Worm (Caenorhabditis elegans) whole organism, late embryonic: ENCODE data around the gene calu-1.

Experiments used
- C08G9.2 ChIP-seq: sonication (generic microtip); optimal IDR thresholded peaks from 2 replicates; lab custom pipeline; 2016; ENCODE audit warnings: mild to moderate bottlenecking, missing genetic modification characterization, moderate library complexity, missing compliant biosample characterization
- C38D4.7 ChIP-seq: fragments of 200-800 bp; sonication (Bioruptor generic); optimal IDR thresholded peaks from 2 replicates; lab custom pipeline; 2018; ENCODE audit warnings: mild to moderate bottlenecking, missing genetic modification characterization, moderate library complexity, missing compliant biosample characterization
- T23F11.4 ChIP-seq: fragments of 200-800 bp; sonication (Bioruptor generic); optimal IDR thresholded peaks from 2 replicates; lab custom pipeline; 2018; ENCODE audit warnings: mild to moderate bottlenecking, missing genetic modification characterization, missing compliant biosample characterization
- Y22D7AL.16 ChIP-seq: sonication (generic microtip); optimal IDR thresholded peaks from 2 replicates; lab custom pipeline; 2016; ENCODE audit warnings: missing genetic modification characterization, missing compliant biosample characterization
- ahr-1 ChIP-seq: sonication (generic microtip); optimal IDR thresholded peaks from 2 replicates; lab custom pipeline; 2016; ENCODE audit warnings: missing genetic modification characterization, missing compliant biosample characterization
- ama-1 ChIP-seq: fragments of 150-350 bp; optimal IDR thresholded peaks from 2 replicates; lab custom pipeline; 2014
- ceh-14 ChIP-seq: sonication (generic microtip); optimal IDR thresholded peaks from 2 replicates; lab custom pipeline; 2016; ENCODE audit warnings: missing genotype, missing genetic modification characterization, missing compliant biosample characterization
- ceh-19 ChIP-seq: fragments of 200-800 bp; sonication (Bioruptor generic); optimal IDR thresholded peaks from 2 replicates; lab custom pipeline; 2018; ENCODE audit warnings: mild to moderate bottlenecking, missing genetic modification characterization, missing compliant biosample characterization
- ceh-30 ChIP-seq: fragments of 150-350 bp; optimal IDR thresholded peaks from 2 replicates; lab custom pipeline; 2014; ENCODE audit warnings: missing biosample characterization, missing genetic modification characterization
- ceh-31 ChIP-seq: sonication (generic microtip); optimal IDR thresholded peaks from 2 replicates; lab custom pipeline; 2016; ENCODE audit warnings: missing genetic modification characterization, missing compliant biosample characterization
- ceh-34 ChIP-seq: sonication (generic microtip); optimal IDR thresholded peaks from 2 replicates; lab custom pipeline; 2016; ENCODE audit warnings: mild to moderate bottlenecking, missing genetic modification characterization, missing compliant biosample characterization
- ceh-48 ChIP-seq: sonication (generic microtip); optimal IDR thresholded peaks from 2 replicates; lab custom pipeline; 2016; ENCODE audit warnings: missing genetic modification characterization, inconsistent platforms, missing compliant biosample characterization
- ceh-6 ChIP-seq: fragments of 200-800 bp; sonication (Bioruptor generic); optimal IDR thresholded peaks from 2 replicates; lab custom pipeline; 2018; ENCODE audit warnings: mild to moderate bottlenecking, missing genetic modification characterization, missing compliant biosample characterization
- ceh-9 ChIP-seq: sonication (generic microtip); optimal IDR thresholded peaks from 2 replicates; lab custom pipeline; 2016; ENCODE audit warnings: mild to moderate bottlenecking, missing genetic modification characterization, inconsistent platforms, missing compliant biosample characterization
- che-1 ChIP-seq: sonication (generic microtip); optimal IDR thresholded peaks from 2 replicates; lab custom pipeline; 2016; ENCODE audit warnings: mild to moderate bottlenecking, missing genetic modification characterization, missing compliant biosample characterization
- dmd-4 ChIP-seq: sonication (generic microtip); optimal IDR thresholded peaks from 2 replicates; lab custom pipeline; 2016; ENCODE audit warnings: borderline replicate concordance, missing genetic modification characterization, missing compliant biosample characterization
- elt-2 ChIP-seq: sonication (generic microtip); optimal IDR thresholded peaks from 2 replicates; lab custom pipeline; 2016; ENCODE audit warnings: missing genetic modification reagents, missing genetic modification characterization, missing compliant biosample characterization
- elt-4 ChIP-seq: sonication (generic microtip); optimal IDR thresholded peaks from 2 replicates; lab custom pipeline; 2016; ENCODE audit warnings: missing genetic modification characterization, missing compliant biosample characterization
- ets-4 ChIP-seq: sonication (generic microtip); optimal IDR thresholded peaks from 2 replicates; lab custom pipeline; 2016; ENCODE audit warnings: missing genetic modification characterization, missing compliant biosample characterization
- eyg-1 ChIP-seq: sonication (generic microtip); optimal IDR thresholded peaks from 2 replicates; lab custom pipeline; 2016; ENCODE audit warnings: missing genotype, missing genetic modification characterization, missing compliant biosample characterization
- fax-1 ChIP-seq: sonication (generic microtip); optimal IDR thresholded peaks from 2 replicates; lab custom pipeline; 2016; ENCODE audit warnings: missing genotype, missing genetic modification characterization, missing compliant biosample characterization
- fkh-10 ChIP-seq: fragments of 150-350 bp; optimal IDR thresholded peaks from 2 replicates; lab custom pipeline; 2014; ENCODE audit warnings: missing biosample characterization, missing genetic modification reagents, missing genetic modification characterization
- gmeb-2 ChIP-seq: sonication (generic microtip); optimal IDR thresholded peaks from 2 replicates; lab custom pipeline; 2016; ENCODE audit warnings: missing genetic modification characterization, inconsistent platforms, missing compliant biosample characterization
- hlh-13 ChIP-seq: fragments of 200-800 bp; sonication (Bioruptor generic); optimal IDR thresholded peaks from 2 replicates; lab custom pipeline; 2018; ENCODE audit warnings: mild to moderate bottlenecking, missing genetic modification characterization, missing compliant biosample characterization
- hlh-15 ChIP-seq: sonication (generic microtip); optimal IDR thresholded peaks from 2 replicates; lab custom pipeline; 2016; ENCODE audit warnings: missing genetic modification characterization, missing compliant biosample characterization
- hlh-30 ChIP-seq: sonication (generic microtip); optimal IDR thresholded peaks from 2 replicates; lab custom pipeline; 2017; ENCODE audit warnings: antibody characterized with exemption, missing genetic modification characterization, missing compliant biosample characterization; ENCODE audit not compliant: insufficient read depth
- hlh-6 ChIP-seq: sonication (generic microtip); optimal IDR thresholded peaks from 2 replicates; lab custom pipeline; 2016; ENCODE audit warnings: missing genotype, missing genetic modification characterization, missing compliant biosample characterization
- hlh-8 ChIP-seq: sonication (generic microtip); optimal IDR thresholded peaks from 2 replicates; lab custom pipeline; 2016; ENCODE audit warnings: missing genotype, missing genetic modification characterization, missing compliant biosample characterization
- lim-6 ChIP-seq: sonication (generic microtip); optimal IDR thresholded peaks from 2 replicates; lab custom pipeline; 2016; ENCODE audit warnings: missing genetic modification characterization, missing compliant biosample characterization
- madf-2 ChIP-seq: sonication (generic microtip); optimal IDR thresholded peaks from 2 replicates; lab custom pipeline; 2017; ENCODE audit warnings: missing genetic modification characterization, missing compliant biosample characterization
- nhr-11 ChIP-seq: fragments of 150-350 bp; optimal IDR thresholded peaks from 2 replicates; lab custom pipeline; 2014; ENCODE audit warnings: missing biosample characterization, missing genetic modification characterization
- npax-4 ChIP-seq: sonication (generic microtip); optimal IDR thresholded peaks from 2 replicates; lab custom pipeline; 2016; ENCODE audit warnings: missing genetic modification characterization, missing compliant biosample characterization
- pag-3 ChIP-seq: sonication (generic microtip); optimal IDR thresholded peaks from 2 replicates; lab custom pipeline; 2016; ENCODE audit warnings: missing compliant biosample characterization, missing genetic modification characterization, borderline replicate concordance
- pat-9 ChIP-seq: fragments of 200-800 bp; sonication (Bioruptor generic); optimal IDR thresholded peaks from 2 replicates; lab custom pipeline; 2018; ENCODE audit warnings: mild to moderate bottlenecking, missing genetic modification characterization, moderate library complexity, missing compliant biosample characterization
- pax-1 ChIP-seq: fragments of 150-350 bp; optimal IDR thresholded peaks from 2 replicates; lab custom pipeline; 2014; ENCODE audit warnings: missing biosample characterization, missing genetic modification characterization
- pha-4 ChIP-seq: fragments of 150-350 bp; optimal IDR thresholded peaks from 2 replicates; lab custom pipeline; 2018; ENCODE audit warnings: missing biosample characterization, missing genetic modification reagents, missing genetic modification characterization
- pqm-1 ChIP-seq: sonication (generic microtip); optimal IDR thresholded peaks from 2 replicates; lab custom pipeline; 2016; ENCODE audit warnings: missing genetic modification characterization, missing compliant biosample characterization
- sox-2 ChIP-seq: fragments of 200-800 bp; sonication (Bioruptor generic); IDR thresholded peaks from 2 replicates; pipeline ENCODE4 v1.3.6; 2022; ENCODE audit warnings: missing genetic modification reagents, missing genetic modification characterization, missing compliant biosample characterization
- sox-4 ChIP-seq: sonication (generic microtip); optimal IDR thresholded peaks from 2 replicates; lab custom pipeline; 2017; ENCODE audit warnings: mild to moderate bottlenecking, missing genetic modification characterization, inconsistent platforms, missing compliant biosample characterization
- tbx-2 ChIP-seq: sonication (generic microtip); optimal IDR thresholded peaks from 2 replicates; lab custom pipeline; 2016; ENCODE audit warnings: missing genetic modification characterization, missing compliant biosample characterization
- tbx-7 ChIP-seq: sonication (generic microtip); optimal IDR thresholded peaks from 2 replicates; lab custom pipeline; 2016; ENCODE audit warnings: missing genotype, missing genetic modification characterization, missing compliant biosample characterization
- ttx-3 ChIP-seq: sonication (generic microtip); optimal IDR thresholded peaks from 2 replicates; lab custom pipeline; 2016; ENCODE audit warnings: missing genetic modification reagents, missing genetic modification characterization, missing compliant biosample characterization
- unc-42 ChIP-seq: sonication (generic microtip); optimal IDR thresholded peaks from 2 replicates; lab custom pipeline; 2016; ENCODE audit warnings: missing genotype, missing genetic modification characterization, missing compliant biosample characterization
- unc-55 ChIP-seq: sonication (generic microtip); optimal IDR thresholded peaks from 2 replicates; lab custom pipeline; 2017; ENCODE audit warnings: missing biosample characterization, missing genetic modification reagents, missing genetic modification characterization
- unc-86 ChIP-seq: sonication (generic microtip); optimal IDR thresholded peaks from 2 replicates; lab custom pipeline; 2016; ENCODE audit warnings: missing genetic modification characterization, missing compliant biosample characterization
- zip-5 ChIP-seq: sonication (generic microtip); optimal IDR thresholded peaks from 2 replicates; lab custom pipeline; 2016; ENCODE audit warnings: missing genetic modification characterization, missing compliant biosample characterization
- ztf-16 ChIP-seq: sonication (generic microtip); optimal IDR thresholded peaks from 2 replicates; lab custom pipeline; 2017; ENCODE audit warnings: missing genetic modification characterization, missing compliant biosample characterization

Gene calu-1

DNA sequence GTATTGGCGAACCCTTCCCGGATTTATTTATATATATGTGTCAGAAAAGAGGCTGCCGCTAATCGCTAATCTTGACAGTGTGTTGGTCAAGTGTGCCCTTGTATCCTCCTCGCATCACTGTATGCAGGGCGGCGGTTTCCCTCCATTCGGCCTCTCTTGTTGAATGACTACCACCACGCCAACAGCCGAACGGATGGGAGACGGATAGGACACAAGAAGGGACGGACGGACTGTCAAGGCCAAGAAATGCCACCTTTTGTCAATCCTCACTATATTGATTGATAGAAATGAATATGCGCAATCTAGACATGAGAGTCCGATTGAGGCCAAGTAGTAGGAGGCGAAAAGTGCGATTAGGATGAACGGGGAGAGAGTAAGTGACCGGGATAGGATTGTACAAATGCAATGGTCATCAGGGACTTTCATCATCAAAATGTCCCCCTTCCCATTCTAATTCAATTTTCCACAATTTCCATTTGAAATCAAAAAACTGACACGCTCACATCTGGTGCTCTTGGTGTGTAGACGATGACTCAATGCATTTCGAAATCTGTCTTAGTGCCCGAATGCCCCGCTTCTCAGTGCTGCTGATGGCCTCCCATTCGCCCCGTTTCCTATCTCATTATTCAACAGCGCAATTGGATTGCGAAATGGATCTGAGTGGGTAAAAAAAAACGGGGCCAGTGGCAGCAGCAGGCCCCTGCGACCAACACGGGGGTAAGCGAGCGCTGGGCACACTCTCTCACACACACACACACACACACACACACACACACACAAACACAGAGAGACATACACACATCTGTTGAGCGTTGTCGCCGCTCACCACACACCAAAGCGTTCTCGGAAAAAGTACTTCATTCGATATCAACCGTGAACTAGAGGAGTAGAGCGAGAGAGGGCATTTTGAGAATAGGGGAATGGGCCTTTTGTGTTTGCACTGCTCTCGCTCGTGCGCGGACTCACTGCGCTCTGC lies 8.7 kb downstream of the calu-1 start (continued):
- peak; percentile 8 for TF ChIP-seq zip-5 (tag; lab: Kevin White, UChicago)
- no peak for TF ChIP-seq lim-6 (tag; lab: Kevin White, UChicago)
- no peak for TF ChIP-seq pat-9 (tag; lab: Kevin White, UChicago)
- no peak for TF ChIP-seq Y22D7AL.16 (tag; lab: Kevin White, UChicago)
- no peak for TF ChIP-seq C08G9.2 (tag; lab: Kevin White, UChicago)
- no peak for TF ChIP-seq fax-1 (tag; lab: Kevin White, UChicago)
- peak; percentile 18 for TF ChIP-seq ceh-31
- no peak for TF ChIP-seq che-1 (tag; lab: Kevin White, UChicago)
- TF ChIP-seq hlh-15 (tag; lab: Kevin White, UChicago): no peak
- no peak for TF ChIP-seq ceh-9 (tag; lab: Kevin White, UChicago)
- TF ChIP-seq fkh-10: no peak
- no peak for TF ChIP-seq ceh-48
- no peak for TF ChIP-seq sox-4 (tag; lab: Kevin White, UChicago)
- TF ChIP-seq tbx-2 (tag; lab: Kevin White, UChicago): peak; percentile 59
- no peak for TF ChIP-seq eyg-1 (tag; lab: Kevin White, UChicago)
- TF ChIP-seq pag-3 (tag; lab: Kevin White, UChicago): no peak
- no peak for TF ChIP-seq ama-1 (lab: Kevin White, UChicago)
- TF ChIP-seq pha-4: no peak
- no peak for TF ChIP-seq gmeb-2
- no peak for TF ChIP-seq npax-4 (tag; lab: Kevin White, UChicago)
- no peak for TF ChIP-seq hlh-13 (GFP tag; lab: Kevin White, UChicago)
- TF ChIP-seq pqm-1 (tag; lab: Kevin White, UChicago): no peak
- no peak for TF ChIP-seq ceh-30 (tag; lab: Kevin White, UChicago)
- TF ChIP-seq ttx-3: no peak
- peak; percentile 23 for TF ChIP-seq ceh-14
- no peak for TF ChIP-seq madf-2
- TF ChIP-seq unc-42 (tag; lab: Kevin White, UChicago): peak; percentile 80

DNA sequence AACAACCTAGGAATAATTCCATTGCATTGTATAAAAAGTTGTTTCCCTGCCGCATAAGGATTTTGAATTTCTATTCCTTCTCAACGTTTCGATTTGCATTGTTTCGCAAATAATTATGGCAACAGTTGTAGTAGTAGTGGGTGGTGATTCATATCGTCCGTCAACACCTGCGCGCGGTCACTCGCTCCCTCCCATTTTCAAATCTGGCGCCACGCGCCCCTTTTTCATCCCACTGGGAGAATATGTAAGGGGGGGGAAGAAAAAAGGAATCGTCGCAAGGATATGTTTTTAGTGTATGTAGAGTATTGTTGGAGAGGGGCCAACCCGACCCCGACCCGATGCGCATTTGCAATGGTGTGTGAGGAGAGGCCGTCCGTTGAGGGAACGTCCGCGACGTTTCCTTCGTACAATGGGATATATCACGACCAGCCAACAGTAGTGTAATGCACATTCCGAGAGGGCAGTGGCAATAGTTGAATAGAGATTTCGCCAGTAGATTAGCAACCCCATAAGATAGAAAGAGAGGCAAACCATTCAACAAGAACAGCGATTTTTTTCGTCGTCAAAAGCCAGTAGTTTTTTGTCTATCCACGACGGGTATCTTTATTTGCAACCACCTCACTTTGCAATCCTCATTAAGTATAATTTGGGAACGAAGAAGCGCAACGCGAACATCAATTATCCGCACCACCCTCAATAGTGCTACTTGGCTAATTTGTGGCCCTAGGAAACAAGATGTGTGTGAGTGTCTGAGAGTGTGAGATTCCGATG lies 9.6 kb downstream of the calu-1 start:
- no peak for TF ChIP-seq pqm-1 (tag; lab: Kevin White, UChicago)
- TF ChIP-seq ceh-6 (GFP tag; lab: Kevin White, UChicago): no peak
- no peak for TF ChIP-seq unc-42 (tag; lab: Kevin White, UChicago)
- TF ChIP-seq tbx-2 (tag; lab: Kevin White, UChicago): peak; percentile 27
- TF ChIP-seq elt-4: no peak
- no peak for TF ChIP-seq ceh-14
- TF ChIP-seq fkh-10: no peak
- TF ChIP-seq tbx-7 (tag; lab: Kevin White, UChicago): no peak
- TF ChIP-seq T23F11.4 (GFP tag; lab: Kevin White, UChicago): no peak
- no peak for TF ChIP-seq elt-2 (tag; lab: Kevin White, UChicago)
- TF ChIP-seq ahr-1 (tag; lab: Kevin White, UChicago): no peak
- peak; percentile 11; the same call in 1 of the 2 replicates for TF ChIP-seq sox-2 (GFP tag; lab: Robert Waterston, UW)
- TF ChIP-seq eyg-1 (tag; lab: Kevin White, UChicago): no peak
- TF ChIP-seq hlh-15 (tag; lab: Kevin White, UChicago): no peak
- TF ChIP-seq che-1 (tag; lab: Kevin White, UChicago): no peak
- TF ChIP-seq unc-86: no peak
- TF ChIP-seq C38D4.7: no peak
- TF ChIP-seq ceh-19 (GFP tag; lab: Kevin White, UChicago): peak; percentile 47
- TF ChIP-seq hlh-8 (tag; lab: Kevin White, UChicago): no peak
- TF ChIP-seq sox-4 (tag; lab: Kevin White, UChicago): peak; percentile 22
- TF ChIP-seq ttx-3: no peak
- no peak for TF ChIP-seq ceh-34 (tag; lab: Kevin White, UChicago)
- no peak for TF ChIP-seq hlh-6 (tag; lab: Kevin White, UChicago)
- no peak for TF ChIP-seq hlh-30
- TF ChIP-seq ztf-16 (tag; lab: Kevin White, UChicago): no peak
- no peak for TF ChIP-seq pax-1
- TF ChIP-seq hlh-13 (GFP tag; lab: Kevin White, UChicago): peak; percentile 28
- TF ChIP-seq dmd-4 (tag; lab: Kevin White, UChicago): no peak
- TF ChIP-seq ets-4 (tag; lab: Kevin White, UChicago): no peak
- no peak for TF ChIP-seq nhr-11
- TF ChIP-seq C08G9.2 (tag; lab: Kevin White, UChicago): no peak
- no peak for TF ChIP-seq unc-55
